Worm (Caenorhabditis elegans): ENCODE data around the gene mxl-3.

DNA sequence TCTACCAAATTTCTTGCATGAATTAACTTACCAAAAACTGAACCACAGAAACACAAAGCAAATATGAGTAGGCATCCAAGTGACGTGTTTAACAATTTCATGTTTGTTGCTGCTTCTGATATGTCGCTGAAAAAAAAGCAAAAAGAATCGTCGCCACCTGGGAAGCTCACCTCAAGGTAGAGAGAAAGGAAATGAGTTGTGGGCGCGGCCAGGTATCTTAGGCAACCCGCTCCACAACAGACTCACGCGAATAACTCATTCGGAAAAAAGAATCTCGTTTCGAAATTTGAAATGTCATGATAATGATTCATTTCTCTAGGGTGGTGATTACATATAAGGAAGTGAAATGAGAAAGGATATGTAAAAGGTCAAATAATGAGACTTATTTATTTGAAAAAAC lies 44.4 kb upstream of the mxl-3 start, which contains the start of gene irld-2:
- TF ChIP-seq ama-1 (optimal IDR thresholded peaks at IDR 0.05) (no peak), ama-1 (GFP tag; optimal IDR thresholded peaks at IDR 0.05) (no peak), pha-4 (tag; optimal IDR thresholded peaks at IDR 0.05) (no peak), F23B12.7 (tag; optimal IDR thresholded peaks at IDR 0.05; ENCODE audit: insufficient read depth) (no peak), nhr-90 (tag; optimal IDR thresholded peaks at IDR 0.05) (no peak), hrde-1 (tag; optimal IDR thresholded peaks at IDR 0.05; ENCODE audit: borderline replicate concordance) (no peak)

Data from whole organism, young adult.